Worm (Caenorhabditis elegans): ENCODE measurements around the gene F54F2.14.

DNA sequence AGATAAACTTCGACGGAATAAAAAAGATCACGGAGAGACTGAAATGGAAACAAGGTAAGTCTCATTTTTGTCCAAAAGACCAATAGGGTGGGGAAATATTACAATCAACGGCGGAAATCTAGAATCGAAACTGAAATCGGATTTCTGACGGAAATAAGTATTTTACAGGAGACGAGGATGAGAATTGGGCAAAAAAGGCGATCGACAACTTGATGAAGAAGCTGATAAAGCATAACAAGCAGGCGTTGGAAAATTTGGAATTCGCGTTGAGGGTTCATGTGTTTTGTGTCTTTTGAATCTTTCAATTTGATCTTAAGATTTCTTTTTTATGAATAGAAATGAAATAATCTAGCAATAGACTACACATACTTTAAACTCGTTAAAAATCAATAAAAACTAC lies 40.7 kb upstream of the F54F2.14 start, which contains the start of gene ugtp-1:
- TF ChIP-seq T22C8.4 (GFP tag; IDR thresholded peaks at IDR 0.05) (no peak), ztf-23 (GFP tag; IDR thresholded peaks at IDR 0.05) (no peak), tab-1 (GFP tag; IDR thresholded peaks at IDR 0.05) (no peak), cog-1 (tag; optimal IDR thresholded peaks at IDR 0.05) (no peak), klf-2 (GFP tag; conservative IDR thresholded peaks at IDR 0.05) (no peak), ref-1 (GFP tag; conservative IDR thresholded peaks at IDR 0.05) (no peak), flt-1 (GFP tag; IDR thresholded peaks at IDR 0.05) (no peak), ztf-29 (GFP tag; IDR thresholded peaks at IDR 0.05) (no peak)
